Fruit fly (Drosophila melanogaster) whole organism, wandering third instar larva: ENCODE results near the gene Dpy-30L2.

Source experiments
- Mio ChIP-seq: sonication (Bioruptor generic); optimal IDR thresholded peaks from 2 replicates; lab custom pipeline; 2016; ENCODE audit warnings: missing biosample characterization, missing genetic modification characterization
- lola ChIP-seq: fragments of >200 bp; optimal IDR thresholded peaks from 2 replicates; lab custom pipeline; 2017; ENCODE audit warnings: missing biosample characterization, missing genetic modification characterization
- rgr ChIP-seq: fragments of 200-800 bp; sonication (Bioruptor generic); optimal IDR thresholded peaks from 3 replicates; lab custom pipeline; 2016; ENCODE audit warnings: missing biosample characterization, mild to moderate bottlenecking, missing genetic modification characterization

DNA sequence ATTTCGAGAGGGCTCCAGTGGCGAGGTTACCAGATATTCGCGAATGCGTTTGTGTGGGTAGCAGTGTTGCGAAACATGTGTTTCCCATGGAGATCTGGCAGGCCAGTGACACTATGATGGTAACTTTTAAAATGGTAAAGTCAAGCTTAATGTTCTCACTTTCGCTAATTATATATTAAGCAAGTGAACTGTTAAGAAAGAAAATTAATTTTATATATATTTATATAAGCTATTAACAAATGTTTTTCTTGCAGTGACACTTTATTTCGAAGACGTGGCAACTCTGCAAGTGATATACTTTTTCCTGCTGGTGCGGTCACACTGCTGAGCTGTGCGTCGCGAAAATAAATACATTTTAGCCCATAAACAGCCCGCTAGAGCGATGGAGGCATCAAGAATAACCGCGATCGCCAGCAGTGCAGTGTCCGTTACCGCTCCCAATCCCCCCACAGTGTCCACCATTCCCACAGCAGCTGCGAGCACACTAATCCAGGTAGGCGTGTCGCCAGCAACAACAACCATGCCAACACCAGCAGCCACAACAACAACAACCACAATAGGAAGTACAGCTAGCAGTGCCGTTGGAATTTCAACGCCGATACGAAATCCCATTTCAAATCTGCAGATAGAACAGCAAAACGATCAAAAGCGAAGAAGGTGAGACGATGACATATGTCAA, 7.1 kb downstream of the Dpy-30L2 start, which contains the start of the genes CG11593 and Rcd5:
- TF ChIP-seq lola (GFP tag; lab: Kevin White, UChicago) (no peak), rgr (no peak), Mio (GFP tag; lab: Kevin White, UChicago) (no peak)
